Worm (Caenorhabditis elegans) whole organism, L1 larva: ENCODE measurements around the gene W10C4.1.
A peak's percentile ranks its signal among the peaks of the same experiment; 100 is the strongest.

Source experiments
- C16A3.4 ChIP-seq: fragments of 150-350 bp; optimal IDR thresholded peaks from 2 replicates; lab custom pipeline; 2014; ENCODE audit warnings: missing biosample characterization, missing genetic modification characterization
- C34B4.2 ChIP-seq: sonication (generic microtip); optimal IDR thresholded peaks from 2 replicates; lab custom pipeline; 2017; ENCODE audit warnings: mild to moderate bottlenecking, missing genetic modification characterization, missing compliant biosample characterization
- aha-1 ChIP-seq: fragments of 150-350 bp; optimal IDR thresholded peaks from 2 replicates; lab custom pipeline; 2014; ENCODE audit warnings: missing biosample characterization, missing genetic modification characterization
- aly-2 ChIP-seq: fragments of 150-350 bp; optimal IDR thresholded peaks from 2 replicates; lab custom pipeline; 2014; ENCODE audit warnings: missing biosample characterization, missing genetic modification characterization
- ama-1 ChIP-seq: fragments of 150-350 bp; optimal IDR thresholded peaks from 2 replicates; lab custom pipeline; 2014
- ceh-63 ChIP-seq: fragments of 200-800 bp; sonication (Bioruptor generic); optimal IDR thresholded peaks from 2 replicates; lab custom pipeline; 2018; ENCODE audit warnings: mild to moderate bottlenecking, missing genetic modification characterization, missing compliant biosample characterization
- ceh-82 ChIP-seq, 3 experiments: fragments of 150-350 bp in 1 of 3; sonication (generic microtip) in 2 of 3; optimal IDR thresholded peaks; 2 replicates each; lab custom pipeline; 2014 to 2017; ENCODE audit warnings: missing biosample characterization in 3 of 3, missing genetic modification characterization in 3 of 3
- ceh-88 ChIP-seq: fragments of 200-800 bp; sonication (Bioruptor generic); IDR thresholded peaks from 2 replicates; pipeline ENCODE4 v1.3.6; 2022; ENCODE audit warnings: missing genetic modification characterization, missing compliant biosample characterization
- ceh-90 ChIP-seq: sonication (generic microtip); optimal IDR thresholded peaks from 2 replicates; lab custom pipeline; 2016; ENCODE audit warnings: missing genetic modification characterization, missing compliant biosample characterization
- efl-1 ChIP-seq, 4 experiments: fragments of 150-350 bp; optimal IDR thresholded peaks in 3 of 4; peaks in 1 of 4; 1 replicate in 1 of 4; 2 replicates in 3 of 4; lab custom pipeline; 2014; ENCODE audit warnings: missing biosample characterization in 2 of 4, missing genetic modification characterization in 2 of 4, missing genetic modification reagents in 2 of 4
- efl-3 ChIP-seq: fragments of 200-800 bp; sonication (Bioruptor generic); optimal IDR thresholded peaks from 2 replicates; lab custom pipeline; 2018; ENCODE audit warnings: mild to moderate bottlenecking, missing genetic modification characterization, missing compliant biosample characterization
- egl-13 ChIP-seq: sonication (generic microtip); optimal IDR thresholded peaks from 2 replicates; lab custom pipeline; 2016; ENCODE audit warnings: missing genotype, missing genetic modification reagents, missing genetic modification characterization, missing compliant biosample characterization
- egl-27 ChIP-seq, 2 experiments: fragments of 150-350 bp in 1 of 2; sonication (generic microtip); optimal IDR thresholded peaks; 3 replicates each; lab custom pipeline; 2017 to 2018; ENCODE audit warnings: missing biosample characterization in 2 of 2, missing genetic modification characterization in 2 of 2, missing genetic modification reagents in 2 of 2
- elt-2 ChIP-seq: sonication (generic microtip); optimal IDR thresholded peaks from 2 replicates; lab custom pipeline; 2016; ENCODE audit warnings: missing genetic modification characterization, mild to moderate bottlenecking, inconsistent platforms, missing compliant biosample characterization, missing genetic modification reagents
- fkh-4 ChIP-seq: sonication (generic microtip); optimal IDR thresholded peaks from 2 replicates; lab custom pipeline; 2016; ENCODE audit warnings: missing compliant biosample characterization, missing genetic modification characterization, borderline replicate concordance
- fos-1 ChIP-seq: fragments of 150-350 bp; optimal IDR thresholded peaks from 2 replicates; lab custom pipeline; 2014; ENCODE audit warnings: missing biosample characterization, missing genetic modification characterization
- grh-1 ChIP-seq: fragments of 200-800 bp; sonication (Bioruptor generic); IDR thresholded peaks from 2 replicates; pipeline ENCODE4 v1.3.6; 2022; ENCODE audit warnings: missing genetic modification reagents, missing genetic modification characterization, missing compliant biosample characterization
- isw-1 ChIP-seq: fragments of 200-800 bp; sonication (Bioruptor generic); IDR thresholded peaks from 2 replicates; pipeline ENCODE4 v1.3.6; 2022; ENCODE audit warnings: missing genetic modification characterization, missing compliant biosample characterization
- lin-13 ChIP-seq: fragments of 150-350 bp; optimal IDR thresholded peaks from 2 replicates; lab custom pipeline; 2014; ENCODE audit warnings: missing biosample characterization, missing genetic modification reagents, missing genetic modification characterization
- lin-15B ChIP-seq: fragments of 150-350 bp; sonication (generic microtip); optimal IDR thresholded peaks from 3 replicates; lab custom pipeline; 2014; ENCODE audit warnings: missing biosample characterization, missing genetic modification characterization
- lir-3 ChIP-seq: sonication (generic microtip); optimal IDR thresholded peaks from 2 replicates; lab custom pipeline; 2016; ENCODE audit warnings: mild to moderate bottlenecking, missing genetic modification characterization, moderate library complexity, missing compliant biosample characterization; ENCODE audit not compliant: poor library complexity
- mdl-1 ChIP-seq, 2 experiments: fragments of 150-350 bp; optimal IDR thresholded peaks; 2 replicates each; lab custom pipeline; 2014 to 2017; ENCODE audit warnings: missing biosample characterization in 2 of 2, missing genetic modification characterization in 2 of 2, inconsistent platforms in 1 of 2
- mef-2 ChIP-seq: fragments of 150-350 bp; optimal IDR thresholded peaks from 2 replicates; lab custom pipeline; 2014; ENCODE audit warnings: missing biosample characterization, missing genetic modification characterization
- mep-1 ChIP-seq: fragments of 150-350 bp; optimal IDR thresholded peaks from 2 replicates; lab custom pipeline; 2014; ENCODE audit warnings: missing biosample characterization, missing genetic modification characterization
- nhr-12 ChIP-seq: sonication (generic microtip); optimal IDR thresholded peaks from 2 replicates; lab custom pipeline; 2017; ENCODE audit warnings: missing biosample characterization, missing genetic modification characterization
- nhr-19 ChIP-seq: fragments of 200-800 bp; sonication (Bioruptor generic); conservative IDR thresholded peaks from 2 replicates; pipeline ENCODE4 v1.3.6; 2022; ENCODE audit warnings: missing genetic modification characterization, missing compliant biosample characterization
- nhr-90 ChIP-seq: sonication (generic microtip); optimal IDR thresholded peaks from 2 replicates; lab custom pipeline; 2016; ENCODE audit warnings: mild to moderate bottlenecking, missing genetic modification characterization, missing compliant biosample characterization; ENCODE audit not compliant: poor library complexity
- pag-3 ChIP-seq: sonication (generic microtip); optimal IDR thresholded peaks from 2 replicates; lab custom pipeline; 2017; ENCODE audit warnings: missing genetic modification characterization, mild to moderate bottlenecking, missing compliant biosample characterization, antibody characterized with exemption, borderline replicate concordance; ENCODE audit not compliant: insufficient read depth
- pqm-1 ChIP-seq: sonication (generic microtip); optimal IDR thresholded peaks from 3 replicates; lab custom pipeline; 2017; ENCODE audit warnings: missing biosample characterization, missing genetic modification characterization
- rnt-1 ChIP-seq: sonication (generic microtip); optimal IDR thresholded peaks from 2 replicates; lab custom pipeline; 2016; ENCODE audit warnings: mild to moderate bottlenecking, missing genetic modification characterization, moderate library complexity, missing compliant biosample characterization
- skn-1 ChIP-seq: fragments of 150-350 bp; optimal IDR thresholded peaks from 2 replicates; lab custom pipeline; 2014; ENCODE audit warnings: missing biosample characterization, missing genetic modification characterization
- sox-4 ChIP-seq: sonication (generic microtip); optimal IDR thresholded peaks from 2 replicates; lab custom pipeline; 2016; ENCODE audit warnings: missing genetic modification characterization, missing compliant biosample characterization
- sup-37 ChIP-seq: fragments of 200-800 bp; sonication (Bioruptor generic); optimal IDR thresholded peaks from 2 replicates; lab custom pipeline; 2018; ENCODE audit warnings: mild to moderate bottlenecking, missing genetic modification characterization, missing compliant biosample characterization
- tbx-2 ChIP-seq: sonication (generic microtip); optimal IDR thresholded peaks from 2 replicates; lab custom pipeline; 2016; ENCODE audit warnings: missing genetic modification characterization, missing compliant biosample characterization
- unc-130 ChIP-seq: fragments of 150-350 bp; optimal IDR thresholded peaks from 2 replicates; lab custom pipeline; 2017; ENCODE audit warnings: missing biosample characterization, missing genetic modification characterization, inconsistent platforms
- unc-62 ChIP-seq: fragments of 150-350 bp; optimal IDR thresholded peaks from 2 replicates; lab custom pipeline; 2014; ENCODE audit warnings: missing biosample characterization, missing genetic modification reagents, missing genetic modification characterization
- unc-86 ChIP-seq: sonication (generic microtip); optimal IDR thresholded peaks from 2 replicates; lab custom pipeline; 2016; ENCODE audit warnings: missing genetic modification characterization, missing compliant biosample characterization
- ztf-11 ChIP-seq, 2 experiments: sonication (generic microtip); optimal IDR thresholded peaks; 2 replicates each; lab custom pipeline; 2016 to 2017; ENCODE audit warnings: missing genetic modification characterization in 2 of 2, missing biosample characterization in 1 of 2, missing compliant biosample characterization in 1 of 2

W10C4.1 gene

ce11 chrIII:232918-233317 lies 26.0 kb upstream of the W10C4.1 start:
- TF ChIP-seq grh-1 (GFP tag; lab: Robert Waterston, UW) = 0 out of 2 replicates have a peak, but pooled peaks have one; percentile 16

- TF ChIP-seq efl-3 (GFP tag; lab: Kevin White, UChicago) = no peak
- TF ChIP-seq ztf-11 (tag; optimal IDR thresholded peaks at IDR 0.05; lab: Kevin White, UChicago) = no peak
- TF ChIP-seq ama-1 (lab: Kevin White, UChicago) = no peak
- no peak for TF ChIP-seq fkh-4 (tag; lab: Kevin White, UChicago)
- TF ChIP-seq ceh-63 (GFP tag; lab: Kevin White, UChicago) = no peak
- TF ChIP-seq mep-1 (tag; lab: Kevin White, UChicago) = no peak
- TF ChIP-seq elt-2 = no peak
- TF ChIP-seq C16A3.4 (tag; lab: Kevin White, UChicago) = no peak
- no peak for TF ChIP-seq pqm-1 (tag; lab: Kevin White, UChicago)
- no peak for TF ChIP-seq ceh-82 (tag; optimal IDR thresholded peaks at IDR 0.05; lab: Kevin White, UChicago)
- TF ChIP-seq nhr-19 (GFP tag; lab: Robert Waterston, UW) = no peak
- TF ChIP-seq tbx-2 (tag; lab: Kevin White, UChicago) = no peak
- TF ChIP-seq sox-4 (tag; lab: Kevin White, UChicago) = no peak
- no peak for TF ChIP-seq sup-37 (GFP tag; lab: Kevin White, UChicago)
- no peak for TF ChIP-seq mef-2 (tag; lab: Kevin White, UChicago)
- TF ChIP-seq egl-13 = no peak
Measured at ce11 chrIII:230129-230528, 23.2 kb upstream of the W10C4.1 start, which contains the start of gene hpo-38. TSS of gene hpo-38 (plus strand) at chrIII:230429.

- TF ChIP-seq unc-86 (tag; lab: Kevin White, UChicago) (no peak), egl-13 (no peak), isw-1 (GFP tag; lab: Robert Waterston, UW) (no peak), efl-1 (optimal IDR thresholded peaks at IDR 0.05; lab: Kevin White, UChicago) (no peak), efl-1 (GFP tag; optimal IDR thresholded peaks at IDR 0.05 in 1 of 2; lab: Kevin White, UChicago) (no peak), ceh-82 (tag; optimal IDR thresholded peaks at IDR 0.05; lab: Kevin White, UChicago) (no peak), unc-62 (GFP tag; lab: Kevin White, UChicago) (no peak), tbx-2 (tag; lab: Kevin White, UChicago) (no peak), ztf-11 (tag; optimal IDR thresholded peaks at IDR 0.05; lab: Kevin White, UChicago) (no peak), lir-3 (tag; lab: Kevin White, UChicago) (no peak), ceh-90 (tag; lab: Kevin White, UChicago) (no peak), aly-2 (tag; lab: Kevin White, UChicago) (no peak), mdl-1 (tag; optimal IDR thresholded peaks at IDR 0.05; lab: Kevin White, UChicago) (no peak)
Measured at ce11 chrIII:227033-227432, 20.1 kb upstream of the W10C4.1 start.

ce11 chrIII:222508-222907 lies 15.6 kb upstream of the W10C4.1 start:
- TF ChIP-seq egl-13 = no peak
- no peak for TF ChIP-seq unc-130 (tag; lab: Kevin White, UChicago)
- TF ChIP-seq mef-2 (tag; lab: Kevin White, UChicago) = no peak
- no peak for TF ChIP-seq sup-37 (GFP tag; lab: Kevin White, UChicago)
- TF ChIP-seq C34B4.2 (tag; lab: Kevin White, UChicago) = no peak
- TF ChIP-seq pqm-1 (tag; lab: Kevin White, UChicago) = no peak
- TF ChIP-seq fos-1 (tag; lab: Kevin White, UChicago) = no peak
- TF ChIP-seq skn-1 (tag; lab: Kevin White, UChicago) = no peak
- no peak for TF ChIP-seq tbx-2 (tag; lab: Kevin White, UChicago)
- TF ChIP-seq pag-3 (tag; lab: Kevin White, UChicago) = no peak
- no peak for TF ChIP-seq lin-13 (GFP tag; lab: Kevin White, UChicago)
- no peak for TF ChIP-seq egl-27 (tag; optimal IDR thresholded peaks at IDR 0.05; lab: Kevin White, UChicago)
- no peak for TF ChIP-seq nhr-12
- TF ChIP-seq rnt-1 (tag; lab: Kevin White, UChicago) = no peak
- TF ChIP-seq ceh-88 = no peak
- TF ChIP-seq aha-1 = no peak
- no peak for TF ChIP-seq nhr-90 (tag; lab: Kevin White, UChicago)
- no peak for TF ChIP-seq aly-2 (tag; lab: Kevin White, UChicago)
- TF ChIP-seq lin-15B (tag; lab: Kevin White, UChicago) = no peak
- TF ChIP-seq ceh-82 (tag; optimal IDR thresholded peaks at IDR 0.05; lab: Kevin White, UChicago) = no peak
